Comparison of ENCODE assay signal across 1 worm cellular context in the genomic region with DNA sequence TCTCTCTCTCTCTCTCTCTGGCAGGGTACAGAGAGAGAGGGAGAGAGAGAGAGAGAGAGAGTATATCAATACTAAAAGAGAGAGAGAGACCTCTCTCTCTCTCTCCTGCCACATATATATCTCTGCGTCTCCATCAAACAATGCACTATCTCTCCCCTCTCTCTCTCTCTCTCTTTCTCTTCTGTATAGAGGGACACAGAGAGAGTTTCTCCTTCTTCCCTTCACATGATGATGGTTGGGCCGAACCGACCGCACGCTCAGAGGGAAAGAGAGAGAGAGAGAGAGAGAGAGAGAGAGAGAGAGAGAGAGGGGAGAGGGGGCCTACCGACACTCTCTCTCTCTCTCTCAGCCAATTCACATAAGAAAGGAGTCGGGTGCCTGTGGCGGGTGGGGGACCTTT.
TF ChIP-seq lines count a peak whose summit lies in the region.

No protein-coding gene starts in this region.

TF ChIP-seq in whole organism, L1 larva, 84 proteins besides CTCF, POLR2A, EP300 and RAD21 (continued from another document):
- TF ChIP-seq jun-1 (tag; optimal IDR thresholded peaks at IDR 0.05; lab: Kevin White, UChicago): no peak
- no peak for TF ChIP-seq unc-62 (GFP tag; optimal IDR thresholded peaks at IDR 0.05; lab: Kevin White, UChicago)
- TF ChIP-seq nhr-28 (tag; optimal IDR thresholded peaks at IDR 0.05; lab: Kevin White, UChicago): no peak
- peak; percentile 24 for TF ChIP-seq C16A3.4 (tag; optimal IDR thresholded peaks at IDR 0.05; lab: Kevin White, UChicago)
- TF ChIP-seq unc-30 (tag; optimal IDR thresholded peaks at IDR 0.05; lab: Kevin White, UChicago): no peak
- no peak for TF ChIP-seq egl-13 (tag; optimal IDR thresholded peaks at IDR 0.05; lab: Kevin White, UChicago)
- peak; percentile 46 for TF ChIP-seq rnt-1 (tag; optimal IDR thresholded peaks at IDR 0.05; lab: Kevin White, UChicago)
- TF ChIP-seq lsy-2 (tag; optimal IDR thresholded peaks at IDR 0.05; lab: Kevin White, UChicago): peak; percentile 63 to 66
- peak in 1 of 2 experiments; percentile 9 for TF ChIP-seq egl-27 (tag; optimal IDR thresholded peaks at IDR 0.05; lab: Kevin White, UChicago)
- TF ChIP-seq lin-13 (GFP tag; optimal IDR thresholded peaks at IDR 0.05; lab: Kevin White, UChicago): peak; percentile 57
- TF ChIP-seq mef-2 (tag; optimal IDR thresholded peaks at IDR 0.05; lab: Kevin White, UChicago): no peak
- TF ChIP-seq hpl-2 (GFP tag; optimal IDR thresholded peaks at IDR 0.05; lab: Kevin White, UChicago): no peak
- TF ChIP-seq dsc-1 (tag; optimal IDR thresholded peaks at IDR 0.05; lab: Kevin White, UChicago): peak; percentile 45
- TF ChIP-seq grh-1 (GFP tag; IDR thresholded peaks at IDR 0.05; lab: Robert Waterston, UW): no peak
- no peak for TF ChIP-seq F16B12.6 (tag; optimal IDR thresholded peaks at IDR 0.05; lab: Kevin White, UChicago)
- peak; percentile 79 for TF ChIP-seq nhr-20 (tag; optimal IDR thresholded peaks at IDR 0.05; lab: Kevin White, UChicago)
- no peak for TF ChIP-seq Y116A8C.19 (tag; optimal IDR thresholded peaks at IDR 0.05; lab: Kevin White, UChicago; ENCODE audit: borderline replicate concordance)
- TF ChIP-seq nhr-47 (tag; optimal IDR thresholded peaks at IDR 0.05; lab: Kevin White, UChicago): peak; percentile 80
- no peak for TF ChIP-seq lin-15B (tag; optimal IDR thresholded peaks at IDR 0.05; lab: Kevin White, UChicago)
- no peak for TF ChIP-seq unc-98 (GFP tag; IDR thresholded peaks at IDR 0.05; lab: Robert Waterston, UW)
- peak; percentile 41 for TF ChIP-seq xbp-1 (tag; optimal IDR thresholded peaks at IDR 0.05; lab: Kevin White, UChicago)
- TF ChIP-seq nhr-76 (tag; optimal IDR thresholded peaks at IDR 0.05; lab: Kevin White, UChicago): no peak
- no peak for TF ChIP-seq mab-9 (GFP tag; IDR thresholded peaks at IDR 0.05; lab: Robert Waterston, UW)
- no peak for TF ChIP-seq C34B4.2 (tag; optimal IDR thresholded peaks at IDR 0.05; lab: Kevin White, UChicago)
- no peak for TF ChIP-seq unc-130 (tag; optimal IDR thresholded peaks at IDR 0.05; lab: Kevin White, UChicago)
- peak; percentile 82 for TF ChIP-seq lin-14 (GFP tag; optimal IDR thresholded peaks at IDR 0.05; lab: Kevin White, UChicago)
